Fruit fly (Drosophila melanogaster) whole organism, embryonic: ENCODE measurements around the gene CG46463.
A peak's percentile ranks its signal among the peaks of the same experiment; 100 is the strongest.

Source experiments
- ATbp ChIP-seq: fragments of 200-800 bp; sonication (Bioruptor generic); optimal IDR thresholded peaks from 2 replicates; lab custom pipeline; 2017; ENCODE audit warnings: missing biosample characterization, mild to moderate bottlenecking, missing genetic modification characterization, missing genetic modification reagents
- Atf6 ChIP-seq: fragments of 200-800 bp; sonication (Bioruptor generic); IDR thresholded peaks from 2 replicates; pipeline ENCODE4 v1.3.6; 2022; ENCODE audit warnings: missing biosample characterization, missing genetic modification characterization
- C15 ChIP-seq: fragments of 200-800 bp; sonication (Bioruptor generic); IDR thresholded peaks from 3 replicates; pipeline ENCODE4 v1.3.6; 2022; ENCODE audit warnings: missing biosample characterization, missing genetic modification characterization
- CG10147 ChIP-seq: fragments of 200-800 bp; sonication (Bioruptor generic); optimal IDR thresholded peaks from 2 replicates; lab custom pipeline; 2019; ENCODE audit warnings: missing biosample characterization, mild to moderate bottlenecking, missing genetic modification characterization, moderate library complexity
- CG11504 ChIP-seq: fragments of 200-800 bp; sonication (Bioruptor generic); optimal IDR thresholded peaks from 3 replicates; lab custom pipeline; 2019; ENCODE audit warnings: missing biosample characterization, mild to moderate bottlenecking, missing genetic modification characterization, moderate library complexity
- CG11560 ChIP-seq: fragments of 200-800 bp; sonication (Bioruptor generic); IDR thresholded peaks from 3 replicates; pipeline ENCODE4 v1.3.6; 2022; ENCODE audit warnings: missing biosample characterization, missing genetic modification characterization
- CG11723 ChIP-seq: fragments of 200-800 bp; sonication (Bioruptor generic); optimal IDR thresholded peaks from 2 replicates; lab custom pipeline; 2017; ENCODE audit warnings: missing biosample characterization, mild to moderate bottlenecking, missing genetic modification characterization
- CG12391 ChIP-seq: fragments of 200-800 bp; sonication (Bioruptor generic); optimal IDR thresholded peaks from 3 replicates; lab custom pipeline; 2018; ENCODE audit warnings: missing biosample characterization, mild to moderate bottlenecking, missing genetic modification characterization, moderate library complexity
- CG13123 ChIP-seq: fragments of 200-800 bp; sonication (Bioruptor generic); optimal IDR thresholded peaks from 2 replicates; lab custom pipeline; 2016; ENCODE audit warnings: missing biosample characterization, missing genetic modification characterization
- CG13296 ChIP-seq: fragments of 200-800 bp; sonication (Bioruptor generic); optimal IDR thresholded peaks from 3 replicates; lab custom pipeline; 2018; ENCODE audit warnings: missing biosample characterization, mild to moderate bottlenecking, missing genetic modification characterization
- CG15514 ChIP-seq: fragments of 200-800 bp; sonication (Bioruptor generic); optimal IDR thresholded peaks from 3 replicates; lab custom pipeline; 2017; ENCODE audit warnings: missing biosample characterization, missing genetic modification characterization, mild to moderate bottlenecking, moderate library complexity, missing genetic modification reagents
- CG15601 ChIP-seq: fragments of 200-800 bp; sonication (Bioruptor generic); optimal IDR thresholded peaks from 3 replicates; lab custom pipeline; 2019; ENCODE audit warnings: missing biosample characterization, mild to moderate bottlenecking, missing genetic modification characterization, moderate library complexity
- CG17186 ChIP-seq: fragments of 200-800 bp; sonication (Bioruptor generic); optimal IDR thresholded peaks from 3 replicates; lab custom pipeline; 2017; ENCODE audit warnings: missing biosample characterization, missing genetic modification reagents, missing genetic modification characterization
- CG17385 ChIP-seq: fragments of 200-800 bp; sonication (Bioruptor generic); optimal IDR thresholded peaks from 3 replicates; lab custom pipeline; 2018; ENCODE audit warnings: missing biosample characterization, mild to moderate bottlenecking, missing genetic modification characterization
- CG2129 ChIP-seq: fragments of 200-800 bp; sonication (Bioruptor generic); IDR thresholded peaks from 2 replicates; pipeline ENCODE4 v1.3.6; 2022; ENCODE audit warnings: missing biosample characterization, missing genetic modification characterization; ENCODE audit not compliant: partially characterized antibody
- CG3281 ChIP-seq: fragments of 200-800 bp; sonication (Bioruptor generic); optimal IDR thresholded peaks from 3 replicates; lab custom pipeline; 2017; ENCODE audit warnings: missing biosample characterization, mild to moderate bottlenecking, missing genetic modification characterization
- CG34224 ChIP-seq: fragments of 200-800 bp; sonication (Bioruptor generic); IDR thresholded peaks from 3 replicates; pipeline ENCODE4 v1.3.6; 2022; ENCODE audit warnings: missing biosample characterization, missing genetic modification characterization; ENCODE audit not compliant: partially characterized antibody
- CG3995 ChIP-seq: fragments of 200-800 bp; sonication (Bioruptor generic); optimal IDR thresholded peaks from 3 replicates; lab custom pipeline; 2016; ENCODE audit warnings: missing biosample characterization, missing genetic modification characterization
- CG4328 ChIP-seq: fragments of 200-800 bp; sonication (Bioruptor generic); optimal IDR thresholded peaks from 3 replicates; lab custom pipeline; 2017; ENCODE audit warnings: missing biosample characterization, missing genetic modification reagents, missing genetic modification characterization
- CG5953 ChIP-seq: fragments of 200-800 bp; sonication (Bioruptor generic); IDR thresholded peaks from 2 replicates; pipeline ENCODE4 v1.3.6; 2022; ENCODE audit warnings: missing biosample characterization, missing genetic modification characterization
- CG6175 ChIP-seq: fragments of 200-800 bp; sonication (Bioruptor generic); IDR thresholded peaks from 3 replicates; pipeline ENCODE4 v1.3.6; 2022; ENCODE audit warnings: missing biosample characterization, missing genetic modification characterization
- CG6854 ChIP-seq: fragments of 200-800 bp; sonication (Bioruptor generic); optimal IDR thresholded peaks from 3 replicates; lab custom pipeline; 2017; ENCODE audit warnings: missing biosample characterization, mild to moderate bottlenecking, missing genetic modification characterization
- CG7271 ChIP-seq: fragments of 200-800 bp; sonication (Bioruptor generic); optimal IDR thresholded peaks from 2 replicates; lab custom pipeline; 2018; ENCODE audit warnings: missing biosample characterization, mild to moderate bottlenecking, missing genetic modification characterization, moderate library complexity
- CoRest ChIP-seq: fragments of 200-800 bp; sonication (Bioruptor generic); optimal IDR thresholded peaks from 3 replicates; lab custom pipeline; 2018; ENCODE audit warnings: missing biosample characterization, mild to moderate bottlenecking, missing genetic modification characterization, moderate library complexity
- D19A ChIP-seq: fragments of 200-800 bp; optimal IDR thresholded peaks from 3 replicates; lab custom pipeline; 2019; ENCODE audit warnings: missing biosample characterization, mild to moderate bottlenecking, missing genetic modification characterization, moderate library complexity
- Drgx ChIP-seq: fragments of 200-800 bp; sonication (Bioruptor generic); IDR thresholded peaks from 2 replicates; pipeline ENCODE4 v1.3.6; 2022; ENCODE audit warnings: missing biosample characterization, missing genetic modification characterization
- HLH4C ChIP-seq: fragments of 200-800 bp; sonication (Bioruptor generic); IDR thresholded peaks from 3 replicates; pipeline ENCODE4 v1.3.6; 2022; ENCODE audit warnings: missing biosample characterization, missing genetic modification characterization; ENCODE audit not compliant: partially characterized antibody
- HLH54F ChIP-seq: fragments of 200-800 bp; sonication (Bioruptor generic); optimal IDR thresholded peaks from 3 replicates; lab custom pipeline; 2016; ENCODE audit warnings: missing biosample characterization, missing genetic modification characterization
- Hr39 ChIP-seq: fragments of >200 bp; optimal IDR thresholded peaks from 2 replicates; lab custom pipeline; 2017
- Meics ChIP-seq: fragments of 200-800 bp; sonication (Bioruptor generic); optimal IDR thresholded peaks from 2 replicates; lab custom pipeline; 2017; ENCODE audit warnings: missing biosample characterization, mild to moderate bottlenecking, missing genetic modification characterization
- Mrtf ChIP-seq: fragments of 200-800 bp; sonication (Bioruptor generic); IDR thresholded peaks from 3 replicates; pipeline ENCODE4 v1.3.6; 2022; ENCODE audit warnings: missing biosample characterization, missing genetic modification characterization
- NC2β ChIP-seq: fragments of 200-800 bp; sonication (Bioruptor generic); optimal IDR thresholded peaks from 2 replicates; lab custom pipeline; 2016; ENCODE audit warnings: missing biosample characterization, missing genetic modification characterization
- Sin3A ChIP-seq: fragments of >200 bp; optimal IDR thresholded peaks from 2 replicates; lab custom pipeline; 2018
- Xbp1 ChIP-seq: fragments of 200-800 bp; sonication (Bioruptor generic); optimal IDR thresholded peaks from 3 replicates; lab custom pipeline; 2016; ENCODE audit warnings: missing biosample characterization, mild to moderate bottlenecking, missing genetic modification characterization
- abd-A ChIP-seq: fragments of 200-800 bp; sonication (Bioruptor generic); optimal IDR thresholded peaks from 3 replicates; lab custom pipeline; 2019; ENCODE audit warnings: missing biosample characterization, mild to moderate bottlenecking, missing genetic modification characterization, moderate library complexity
- aop ChIP-seq: fragments of 200-800 bp; sonication (Bioruptor generic); IDR thresholded peaks from 2 replicates; pipeline ENCODE4 v1.3.6; 2022; ENCODE audit warnings: missing biosample characterization, missing genetic modification characterization
- ash1 ChIP-seq: fragments of 200-800 bp; sonication (Bioruptor generic); optimal IDR thresholded peaks from 2 replicates; lab custom pipeline; 2018; ENCODE audit warnings: missing biosample characterization, mild to moderate bottlenecking, missing genetic modification characterization
- en ChIP-seq: fragments of 200-800 bp; sonication (Bioruptor generic); optimal IDR thresholded peaks from 2 replicates; lab custom pipeline; 2016; ENCODE audit warnings: missing biosample characterization, missing genetic modification characterization
- fru ChIP-seq: fragments of >200 bp; optimal IDR thresholded peaks from 2 replicates; lab custom pipeline; 2017
- hkb ChIP-seq, 2 experiments: fragments of 200-800 bp in 1 of 2; fragments of >200 bp in 1 of 2; sonication (Bioruptor generic) in 1 of 2; IDR thresholded peaks in 1 of 2; optimal IDR thresholded peaks in 1 of 2; 2 replicates each; pipeline versions ENCODE4 v1.3.6 to Lab custom; 2017 to 2022; ENCODE audit warnings: missing biosample characterization in 1 of 2, missing genetic modification characterization in 1 of 2
- jing ChIP-seq: fragments of 200-800 bp; sonication (Bioruptor generic); optimal IDR thresholded peaks from 2 replicates; lab custom pipeline; 2018; ENCODE audit warnings: missing biosample characterization, mild to moderate bottlenecking, missing genetic modification characterization
- lbe ChIP-seq: fragments of 200-800 bp; sonication (Bioruptor generic); optimal IDR thresholded peaks from 2 replicates; lab custom pipeline; 2016; ENCODE audit warnings: missing biosample characterization, mild to moderate bottlenecking, missing genetic modification characterization
- peb ChIP-seq: fragments of 200-800 bp; sonication (Bioruptor generic); IDR thresholded peaks from 2 replicates; pipeline ENCODE4 v1.3.6; 2022; ENCODE audit warnings: missing biosample characterization, missing genetic modification characterization
- shn ChIP-seq: fragments of 200-800 bp; sonication (Bioruptor generic); optimal IDR thresholded peaks from 3 replicates; lab custom pipeline; 2016; ENCODE audit warnings: missing biosample characterization, missing genetic modification characterization
- sima ChIP-seq: fragments of 200-800 bp; sonication (Bioruptor generic); optimal IDR thresholded peaks from 2 replicates; lab custom pipeline; 2016; ENCODE audit warnings: missing biosample characterization, missing genetic modification characterization
- slp2 ChIP-seq: fragments of 200-800 bp; sonication (Bioruptor generic); optimal IDR thresholded peaks from 2 replicates; lab custom pipeline; 2016; ENCODE audit warnings: missing biosample characterization, missing genetic modification characterization
- sr ChIP-seq: fragments of 200-800 bp; sonication (Bioruptor generic); IDR thresholded peaks from 3 replicates; pipeline ENCODE4 v1.3.6; 2022; ENCODE audit warnings: missing biosample characterization, missing genetic modification characterization
- trh ChIP-seq: fragments of 200-800 bp; sonication (Bioruptor generic); optimal IDR thresholded peaks from 2 replicates; lab custom pipeline; 2016; ENCODE audit warnings: missing biosample characterization, missing genetic modification characterization
- tx ChIP-seq: fragments of 200-800 bp; sonication (Bioruptor generic); optimal IDR thresholded peaks from 2 replicates; lab custom pipeline; 2016; ENCODE audit warnings: missing biosample characterization, missing genetic modification characterization
- wek ChIP-seq: fragments of 200-800 bp; sonication (Bioruptor generic); optimal IDR thresholded peaks from 3 replicates; lab custom pipeline; 2018; ENCODE audit warnings: missing biosample characterization, mild to moderate bottlenecking, missing genetic modification characterization, moderate library complexity
- z ChIP-seq: fragments of 200-800 bp; sonication (Bioruptor generic); IDR thresholded peaks from 3 replicates; pipeline ENCODE4 v1.3.6; 2022; ENCODE audit warnings: missing biosample characterization, missing genetic modification characterization

The CG46463 gene

dm6 chr3L:3454921-3455554 lies 6.1 kb upstream of the CG46463 start (continued):
- TF ChIP-seq peb (GFP tag; lab: Robert Waterston, UW) = peak; percentile 27; the same call in 1 of the 2 replicates
- no peak for TF ChIP-seq aop (GFP tag; lab: Robert Waterston, UW)
- TF ChIP-seq D19A (tag; lab: Kevin White, UChicago) = no peak
- no peak for TF ChIP-seq CG3281 (GFP tag; lab: Kevin White, UChicago)
- TF ChIP-seq Xbp1 = no peak
- TF ChIP-seq fru = no peak
- TF ChIP-seq sr (GFP tag; lab: Robert Waterston, UW) = peak; percentile 87
- no peak for TF ChIP-seq shn (GFP tag; lab: Kevin White, UChicago)
- TF ChIP-seq trh (GFP tag; lab: Kevin White, UChicago) = no peak
- TF ChIP-seq CG17385 (GFP tag; lab: Kevin White, UChicago) = no peak
- TF ChIP-seq CG6854 (GFP tag; lab: Kevin White, UChicago) = no peak
- TF ChIP-seq Sin3A (lab: Kevin White, UChicago) = no peak
- peak; percentile 60 for TF ChIP-seq CG11504
- TF ChIP-seq CG34224 (GFP tag; lab: Robert Waterston, UW) = no peak
- no peak for TF ChIP-seq Atf6
- peak; percentile 39; the same call in 1 of the 3 replicates for TF ChIP-seq Mrtf (GFP tag; lab: Robert Waterston, UW)
- TF ChIP-seq CG13296 (GFP tag; lab: Kevin White, UChicago) = no peak
- TF ChIP-seq CG10147 (GFP tag; lab: Kevin White, UChicago) = no peak
- TF ChIP-seq slp2 (GFP tag; lab: Kevin White, UChicago) = no peak
- TF ChIP-seq CG15514 = no peak
- no peak for TF ChIP-seq jing (GFP tag; lab: Kevin White, UChicago)
- peak; percentile 38 for TF ChIP-seq CoRest (tag; lab: Kevin White, UChicago)
- no peak for TF ChIP-seq CG2129
- TF ChIP-seq CG4328 (GFP tag; lab: Kevin White, UChicago) = no peak
- TF ChIP-seq CG5953 (GFP tag; lab: Robert Waterston, UW) = no peak
- TF ChIP-seq HLH4C = no peak
- no peak for TF ChIP-seq HLH54F
- no peak for TF ChIP-seq CG11723 (GFP tag; lab: Kevin White, UChicago)
- no peak for TF ChIP-seq z (GFP tag; lab: Robert Waterston, UW)
- no peak for TF ChIP-seq CG3995 (GFP tag; lab: Kevin White, UChicago)
- no peak for TF ChIP-seq Hr39 (lab: Kevin White, UChicago)
- peak; percentile 60 for TF ChIP-seq abd-A (tag; lab: Kevin White, UChicago)
- TF ChIP-seq CG6175 (GFP tag; lab: Robert Waterston, UW) = no peak
- no peak for TF ChIP-seq CG7271 (tag; lab: Kevin White, UChicago)
- TF ChIP-seq CG17186 (GFP tag; lab: Kevin White, UChicago) = no peak
- TF ChIP-seq Meics (GFP tag; lab: Kevin White, UChicago) = no peak
- TF ChIP-seq C15 (GFP tag; lab: Robert Waterston, UW) = no peak
- no peak for TF ChIP-seq CG12391
- no peak for TF ChIP-seq CG13123 (GFP tag; lab: Kevin White, UChicago)
- no peak for TF ChIP-seq ash1
- no peak for TF ChIP-seq NC2β (GFP tag; lab: Kevin White, UChicago)
- TF ChIP-seq sima (GFP tag; lab: Kevin White, UChicago) = no peak
- peak; percentile 1 for TF ChIP-seq tx (GFP tag; lab: Kevin White, UChicago)
- no peak for TF ChIP-seq en (GFP tag; lab: Kevin White, UChicago)
- TF ChIP-seq Drgx = 0 out of 2 replicates have a peak, but pooled peaks have one; percentile 5
- no peak for TF ChIP-seq lbe (GFP tag; lab: Kevin White, UChicago)
- TF ChIP-seq wek = no peak
- no peak for TF ChIP-seq hkb (optimal IDR thresholded peaks at IDR 0.05; lab: Kevin White, UChicago)
- TF ChIP-seq hkb (GFP tag; IDR thresholded peaks at IDR 0.05; lab: Robert Waterston, UW) = no peak
- TF ChIP-seq CG15601 (tag; lab: Kevin White, UChicago) = no peak
- no peak for TF ChIP-seq ATbp
- peak; percentile 12; the same call in 1 of the 3 replicates for TF ChIP-seq CG11560 (tag; lab: Robert Waterston, UW)
